Fruit fly (Drosophila melanogaster) whole organism: ENCODE data around the gene Src64B.

Experiments
- CG8478 ChIP-seq: fragments of >200 bp; optimal IDR thresholded peaks from 2 replicates; lab custom pipeline; 2018; ENCODE audit warnings: inconsistent platforms
- Dll ChIP-seq: fragments of >200 bp; optimal IDR thresholded peaks from 2 replicates; lab custom pipeline; 2017
- EcR ChIP-seq, 2 experiments: fragments of >200 bp; optimal IDR thresholded peaks; 2 replicates each; lab custom pipeline; 2017; ENCODE audit warnings: missing biosample characterization in 2 of 2, missing genetic modification characterization in 2 of 2, missing genetic modification reagents in 2 of 2
- pan ChIP-seq: fragments of >200 bp; optimal IDR thresholded peaks from 2 replicates; lab custom pipeline; 2017
- psq ChIP-seq: fragments of >200 bp; optimal IDR thresholded peaks from 2 replicates; lab custom pipeline; 2017
- usp ChIP-seq: fragments of >200 bp; optimal IDR thresholded peaks from 2 replicates; lab custom pipeline; 2017; ENCODE audit warnings: missing biosample characterization, missing genetic modification characterization, mixed read lengths

DNA sequence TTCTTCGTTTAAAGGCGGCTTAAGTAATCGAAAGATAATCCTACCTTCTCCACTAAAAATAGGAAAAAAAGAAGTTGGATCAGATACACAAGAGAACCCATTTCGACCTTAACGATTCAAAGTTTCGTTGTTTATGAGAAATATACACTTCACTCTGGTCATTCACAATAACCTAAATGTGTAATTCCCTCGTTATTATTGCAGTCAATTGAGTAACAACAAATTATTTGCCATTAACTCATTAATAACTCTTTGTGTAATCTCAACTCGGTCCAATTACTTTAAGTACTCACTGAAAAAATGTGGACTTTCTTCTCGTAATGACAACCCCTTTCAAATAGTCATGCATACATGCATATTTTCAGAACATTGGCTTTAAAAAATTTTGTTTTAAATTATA, 70.9 kb downstream of the Src64B start, which contains the start of gene CG33777:
- no peak for TF ChIP-seq psq (lab: Kevin White, UChicago)
- TF ChIP-seq pan (lab: Kevin White, UChicago) = no peak
- no peak for TF ChIP-seq EcR (GFP tag; optimal IDR thresholded peaks at IDR 0.05; lab: Kevin White, UChicago)
- no peak for TF ChIP-seq usp (GFP tag; lab: Kevin White, UChicago)
- TF ChIP-seq CG8478 (lab: Kevin White, UChicago) = no peak
- no peak for TF ChIP-seq Dll
